Worm (Caenorhabditis elegans) whole organism, L3 larva: ENCODE results near the gene W03C9.5.

Experiments
- R02D3.7 ChIP-seq: fragments of 150-350 bp; optimal IDR thresholded peaks from 2 replicates; lab custom pipeline; 2014; ENCODE audit warnings: missing biosample characterization, missing genetic modification characterization
- ZK546.5 ChIP-seq: sonication (generic microtip); optimal IDR thresholded peaks from 2 replicates; lab custom pipeline; 2017; ENCODE audit warnings: missing biosample characterization, missing genetic modification characterization
- aly-2 ChIP-seq: fragments of 150-350 bp; optimal IDR thresholded peaks from 2 replicates; lab custom pipeline; 2014; ENCODE audit warnings: missing biosample characterization, missing genetic modification characterization
- ama-1 ChIP-seq: fragments of 150-350 bp; optimal IDR thresholded peaks from 2 replicates; lab custom pipeline; 2018
- ceh-82 ChIP-seq: fragments of 150-350 bp; optimal IDR thresholded peaks from 2 replicates; lab custom pipeline; 2014; ENCODE audit warnings: missing biosample characterization, missing genetic modification characterization
- ceh-9 ChIP-seq: sonication (generic microtip); optimal IDR thresholded peaks from 2 replicates; lab custom pipeline; 2018; ENCODE audit warnings: missing biosample characterization, missing genetic modification characterization
- egl-5 ChIP-seq: fragments of 150-350 bp; optimal IDR thresholded peaks from 2 replicates; lab custom pipeline; 2017; ENCODE audit warnings: missing biosample characterization, missing genetic modification reagents, missing genetic modification characterization, inconsistent platforms
- elt-1 ChIP-seq: fragments of 150-350 bp; optimal IDR thresholded peaks from 2 replicates; lab custom pipeline; 2014; ENCODE audit warnings: missing biosample characterization, missing genetic modification characterization
- elt-2 ChIP-seq: sonication (generic microtip); optimal IDR thresholded peaks from 2 replicates; lab custom pipeline; 2016; ENCODE audit warnings: missing genetic modification reagents, mild to moderate bottlenecking, missing genetic modification characterization, missing compliant biosample characterization
- eor-1 ChIP-seq, 2 experiments: fragments of 150-350 bp; optimal IDR thresholded peaks; 2 replicates each; lab custom pipeline; 2014 to 2018; ENCODE audit warnings: missing biosample characterization in 2 of 2, missing genetic modification characterization in 2 of 2
- fkh-10 ChIP-seq: sonication (generic microtip); optimal IDR thresholded peaks from 2 replicates; lab custom pipeline; 2017; ENCODE audit warnings: missing biosample characterization, missing genetic modification reagents, missing genetic modification characterization
- fkh-2 ChIP-seq: fragments of 150-350 bp; optimal IDR thresholded peaks from 2 replicates; lab custom pipeline; 2014; ENCODE audit warnings: missing biosample characterization, missing genetic modification reagents, missing genetic modification characterization
- fos-1 ChIP-seq: fragments of 150-350 bp; optimal IDR thresholded peaks from 2 replicates; lab custom pipeline; 2014; ENCODE audit warnings: missing biosample characterization, missing genetic modification characterization
- hmg-11 ChIP-seq: sonication (generic microtip); optimal IDR thresholded peaks from 2 replicates; lab custom pipeline; 2016; ENCODE audit warnings: missing genetic modification characterization, missing compliant biosample characterization
- lin-15B ChIP-seq: fragments of 150-350 bp; optimal IDR thresholded peaks from 2 replicates; lab custom pipeline; 2014; ENCODE audit warnings: missing biosample characterization, missing genetic modification characterization
- lin-39 ChIP-seq: fragments of 150-350 bp; optimal IDR thresholded peaks from 2 replicates; lab custom pipeline; 2018; ENCODE audit warnings: missing biosample characterization, missing genetic modification reagents, missing genetic modification characterization
- mdl-1 ChIP-seq: fragments of 150-350 bp; optimal IDR thresholded peaks from 2 replicates; lab custom pipeline; 2014; ENCODE audit warnings: missing biosample characterization, missing genetic modification characterization
- mml-1 ChIP-seq: fragments of 150-350 bp; sonication (generic microtip); optimal IDR thresholded peaks from 3 replicates; lab custom pipeline; 2014; ENCODE audit warnings: missing biosample characterization, missing genetic modification characterization
- nfya-1 ChIP-seq: sonication (generic microtip); optimal IDR thresholded peaks from 2 replicates; lab custom pipeline; 2017; ENCODE audit warnings: missing genetic modification characterization, mild to moderate bottlenecking, missing compliant biosample characterization, antibody characterized with exemption, moderate library complexity; ENCODE audit not compliant: insufficient read depth
- nhr-23 ChIP-seq: fragments of 150-350 bp; optimal IDR thresholded peaks from 2 replicates; lab custom pipeline; 2014; ENCODE audit warnings: missing biosample characterization, missing genetic modification reagents, missing genetic modification characterization
- nhr-237 ChIP-seq: fragments of 150-350 bp; optimal IDR thresholded peaks from 2 replicates; lab custom pipeline; 2014; ENCODE audit warnings: missing biosample characterization, missing genetic modification characterization
- nhr-25 ChIP-seq: sonication (generic microtip); optimal IDR thresholded peaks from 2 replicates; lab custom pipeline; 2017; ENCODE audit warnings: missing biosample characterization, missing genetic modification characterization
- nhr-28 ChIP-seq: fragments of 150-350 bp; optimal IDR thresholded peaks from 2 replicates; lab custom pipeline; 2014; ENCODE audit warnings: missing biosample characterization, missing genetic modification characterization
- nhr-43 ChIP-seq: sonication (generic microtip); optimal IDR thresholded peaks from 2 replicates; lab custom pipeline; 2016; ENCODE audit warnings: mild to moderate bottlenecking, missing genetic modification characterization, missing compliant biosample characterization; ENCODE audit not compliant: poor library complexity, severe bottlenecking
- nhr-67 ChIP-seq: fragments of 150-350 bp; optimal IDR thresholded peaks from 2 replicates; lab custom pipeline; 2014; ENCODE audit warnings: missing biosample characterization, missing genetic modification characterization
- nhr-76 ChIP-seq: fragments of 150-350 bp; sonication (generic microtip); optimal IDR thresholded peaks from 5 replicates; lab custom pipeline; 2014; ENCODE audit warnings: missing biosample characterization, missing genetic modification characterization
- nhr-77 ChIP-seq: fragments of 150-350 bp; optimal IDR thresholded peaks from 2 replicates; lab custom pipeline; 2014; ENCODE audit warnings: missing biosample characterization, missing genetic modification characterization
- pha-4 ChIP-seq: fragments of 150-350 bp; optimal IDR thresholded peaks from 2 replicates; lab custom pipeline; 2014; ENCODE audit warnings: missing biosample characterization, missing genetic modification reagents, missing genetic modification characterization
- pqm-1 ChIP-seq: fragments of 150-350 bp; optimal IDR thresholded peaks from 2 replicates; lab custom pipeline; 2017; ENCODE audit warnings: missing biosample characterization, missing genetic modification characterization, inconsistent platforms
- skn-1 ChIP-seq: fragments of 150-350 bp; optimal IDR thresholded peaks from 2 replicates; lab custom pipeline; 2014; ENCODE audit warnings: missing biosample characterization, missing genetic modification characterization
- snpc-4 ChIP-seq: fragments of 150-350 bp; optimal IDR thresholded peaks from 2 replicates; lab custom pipeline; 2014; ENCODE audit warnings: missing biosample characterization, missing genetic modification characterization
- tbx-2 ChIP-seq: sonication (generic microtip); optimal IDR thresholded peaks from 2 replicates; lab custom pipeline; 2016; ENCODE audit warnings: mild to moderate bottlenecking, missing genetic modification characterization, missing compliant biosample characterization
- zag-1 ChIP-seq: fragments of 150-350 bp; optimal IDR thresholded peaks from 2 replicates; lab custom pipeline; 2014; ENCODE audit warnings: missing biosample characterization, missing genetic modification characterization
- ztf-11 ChIP-seq: fragments of 150-350 bp; optimal IDR thresholded peaks from 2 replicates; lab custom pipeline; 2014; ENCODE audit warnings: missing biosample characterization, missing genetic modification characterization

Gene W03C9.5

DNA sequence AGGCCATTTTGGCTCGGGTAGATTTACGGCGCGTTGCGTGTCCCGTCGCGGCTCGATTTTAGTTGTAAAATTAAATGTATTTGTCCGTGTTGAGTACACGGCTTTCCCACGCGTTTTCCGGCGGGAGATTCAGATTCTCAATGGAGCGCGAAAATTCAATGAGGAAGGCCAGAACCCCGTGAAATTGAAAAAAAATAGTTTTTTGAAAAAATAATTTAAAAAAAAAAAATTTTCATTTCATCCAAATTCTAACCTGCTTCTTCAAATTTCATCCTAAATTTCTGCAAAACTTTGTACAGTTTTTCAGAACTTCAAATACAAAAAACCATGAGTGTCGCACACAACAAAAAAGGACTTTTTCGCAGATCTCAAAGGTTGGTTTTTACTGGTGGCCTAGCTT is 41.4 kb upstream of the W03C9.5 start, which contains the start of gene glb-29:
Gene glb-29, plus strand, starts transcription at position 301 of the 400 bp plus-strand sequence.
- no peak for TF ChIP-seq eor-1 (tag; optimal IDR thresholded peaks at IDR 0.05; lab: Kevin White, UChicago)
- no peak for TF ChIP-seq nfya-1 (tag; lab: Kevin White, UChicago)
- TF ChIP-seq ZK546.5: no peak
- TF ChIP-seq fkh-10 (GFP tag; lab: Kevin White, UChicago): no peak
- no peak for TF ChIP-seq nhr-76 (tag; lab: Kevin White, UChicago)
- no peak for TF ChIP-seq mdl-1 (tag; lab: Kevin White, UChicago)
- no peak for TF ChIP-seq nhr-67 (tag; lab: Kevin White, UChicago)
- no peak for TF ChIP-seq zag-1 (tag; lab: Kevin White, UChicago)
- no peak for TF ChIP-seq ama-1 (lab: Kevin White, UChicago)

DNA sequence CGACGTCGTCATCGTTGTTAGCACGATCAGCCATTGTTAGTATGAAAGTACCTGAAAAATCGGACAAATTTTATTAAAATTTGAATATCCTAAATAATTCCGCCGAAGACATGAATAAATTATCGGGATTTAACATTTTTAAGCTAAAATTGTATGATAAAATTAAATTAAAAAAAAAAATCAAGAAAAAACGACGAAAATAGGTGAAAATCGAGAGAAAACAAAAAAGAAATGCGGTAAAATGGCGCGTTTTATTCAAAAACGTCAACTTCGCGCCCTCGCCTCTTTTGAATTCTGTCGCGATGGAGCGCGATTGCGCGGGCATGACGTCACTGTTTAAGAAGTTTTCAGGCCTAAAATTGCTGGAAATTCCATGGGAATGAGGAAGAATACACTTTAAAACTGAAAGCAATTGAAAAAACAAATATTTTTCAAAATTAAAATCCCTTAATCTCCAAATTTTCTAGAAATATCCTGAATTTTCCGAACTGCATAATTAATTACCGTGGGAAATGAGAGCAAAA is 39.3 kb upstream of the W03C9.5 start, which contains the start of gene mcm-2:
Gene mcm-2, minus strand, starts transcription at position 51 of the 524 bp plus-strand sequence.
- TF ChIP-seq ztf-11 (tag; lab: Kevin White, UChicago) (no peak), nhr-28 (tag; lab: Kevin White, UChicago) (no peak), pha-4 (tag; lab: Kevin White, UChicago) (peak; percentile 67), elt-1 (tag; lab: Kevin White, UChicago) (peak; percentile 31), lin-39 (tag; lab: Kevin White, UChicago) (no peak), nhr-43 (tag; lab: Kevin White, UChicago) (no peak), mml-1 (no peak), elt-2 (tag; lab: Kevin White, UChicago) (peak; percentile 33), lin-15B (tag; lab: Kevin White, UChicago) (peak; percentile 81), ama-1 (lab: Kevin White, UChicago) (no peak), R02D3.7 (tag; lab: Kevin White, UChicago) (peak; percentile 19), snpc-4 (tag; lab: Kevin White, UChicago) (peak; percentile 14), zag-1 (tag; lab: Kevin White, UChicago) (no peak), nhr-23 (tag; lab: Kevin White, UChicago) (peak; percentile 25), nhr-237 (tag; lab: Kevin White, UChicago) (no peak), nhr-77 (peak; percentile 15)
- TF ChIP-seq, all 47 proteins: peak for 8

DNA sequence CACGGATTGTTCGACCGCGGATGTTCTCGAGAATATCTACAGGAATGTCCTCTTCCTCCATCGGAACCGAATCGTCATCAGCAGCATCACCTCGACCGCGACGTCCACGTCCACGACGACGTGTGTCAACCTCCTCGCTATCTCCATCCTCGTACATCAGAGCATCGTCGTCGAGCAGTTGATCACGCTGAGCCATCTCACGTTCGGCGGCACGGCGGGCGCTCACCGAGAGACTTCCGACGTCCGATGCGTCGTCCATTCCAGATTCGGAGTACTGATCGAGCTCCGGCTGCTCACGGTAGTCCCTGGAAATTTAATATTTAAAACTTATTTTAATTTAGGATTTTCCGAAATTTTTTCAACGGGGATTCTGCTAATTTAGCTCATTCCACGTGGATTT is 38.6 kb upstream of the W03C9.5 start:
- TF ChIP-seq nhr-25 (no peak), R02D3.7 (tag; lab: Kevin White, UChicago) (no peak), nhr-23 (tag; lab: Kevin White, UChicago) (no peak), pha-4 (tag; lab: Kevin White, UChicago) (no peak), fos-1 (tag; lab: Kevin White, UChicago) (no peak), lin-15B (tag; lab: Kevin White, UChicago) (no peak), fkh-2 (no peak), skn-1 (tag; lab: Kevin White, UChicago) (no peak), ceh-82 (tag; lab: Kevin White, UChicago) (no peak), hmg-11 (tag; lab: Kevin White, UChicago) (no peak), pqm-1 (no peak), lin-39 (tag; lab: Kevin White, UChicago) (no peak), nhr-76 (tag; lab: Kevin White, UChicago) (no peak)
- TF ChIP-seq, all 47 proteins: peak for 0

DNA sequence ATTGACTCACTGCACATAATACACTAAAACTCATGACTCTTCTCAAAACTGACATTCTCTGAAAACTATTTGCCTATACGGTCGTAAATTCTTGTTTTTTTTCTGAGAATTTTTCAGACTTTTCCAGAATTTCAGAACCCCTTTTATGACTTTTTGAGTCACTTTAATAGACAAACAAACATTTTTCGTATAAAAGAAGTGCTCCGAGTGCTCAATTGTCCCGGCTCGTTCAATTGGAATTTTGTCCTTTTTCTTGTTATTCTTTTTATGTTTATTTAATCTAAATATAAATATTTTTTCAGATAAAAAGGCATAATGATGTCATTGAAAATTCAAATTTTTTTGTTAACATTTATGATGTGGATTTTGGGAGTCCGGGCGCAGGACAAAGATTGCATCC is 31.6 kb upstream of the W03C9.5 start, which contains the start of gene Y17G7B.23:
Gene Y17G7B.23, plus strand, starts transcription at position 301 of the 400 bp plus-strand sequence.
- TF ChIP-seq nhr-28 (tag; lab: Kevin White, UChicago): no peak
- TF ChIP-seq hmg-11 (tag; lab: Kevin White, UChicago): no peak
- no peak for TF ChIP-seq skn-1 (tag; lab: Kevin White, UChicago)
- TF ChIP-seq aly-2 (tag; lab: Kevin White, UChicago): no peak
- TF ChIP-seq ceh-9 (tag; lab: Kevin White, UChicago): no peak
- TF ChIP-seq ztf-11 (tag; lab: Kevin White, UChicago): no peak
- TF ChIP-seq mdl-1 (tag; lab: Kevin White, UChicago): no peak
- TF ChIP-seq tbx-2 (tag; lab: Kevin White, UChicago): no peak
- TF ChIP-seq nhr-77: no peak
- TF ChIP-seq egl-5 (tag; lab: Kevin White, UChicago): no peak
- TF ChIP-seq ZK546.5: no peak
- TF ChIP-seq fos-1 (tag; lab: Kevin White, UChicago): no peak
